Fruit fly (Drosophila melanogaster) whole organism, embryonic: ENCODE data around the gene His3.3A.

Source experiments
- Asciz ChIP-seq: fragments of 200-800 bp; sonication (Bioruptor generic); optimal IDR thresholded peaks from 2 replicates; lab custom pipeline; 2017; ENCODE audit warnings: missing biosample characterization, mild to moderate bottlenecking, missing genetic modification characterization, missing genetic modification reagents
- BtbVII ChIP-seq: fragments of 200-800 bp; sonication (Bioruptor generic); optimal IDR thresholded peaks from 3 replicates; lab custom pipeline; 2017; ENCODE audit warnings: missing biosample characterization, mild to moderate bottlenecking, missing genetic modification characterization
- CG10366 ChIP-seq: fragments of 200-800 bp; sonication (Bioruptor generic); IDR thresholded peaks from 2 replicates; pipeline ENCODE4 v1.3.6; 2022; ENCODE audit warnings: missing biosample characterization, missing genetic modification characterization
- CG10543 ChIP-seq: fragments of 200-800 bp; sonication (Bioruptor generic); optimal IDR thresholded peaks from 3 replicates; lab custom pipeline; 2017; ENCODE audit warnings: missing biosample characterization, mild to moderate bottlenecking, missing genetic modification characterization, moderate library complexity
- CG12236 ChIP-seq: fragments of 200-800 bp; sonication (Bioruptor generic); optimal IDR thresholded peaks from 2 replicates; lab custom pipeline; 2016; ENCODE audit warnings: missing biosample characterization, missing genetic modification characterization
- CG13296 ChIP-seq: fragments of 200-800 bp; sonication (Bioruptor generic); optimal IDR thresholded peaks from 3 replicates; lab custom pipeline; 2018; ENCODE audit warnings: missing biosample characterization, mild to moderate bottlenecking, missing genetic modification characterization
- CG17186 ChIP-seq: fragments of 200-800 bp; sonication (Bioruptor generic); optimal IDR thresholded peaks from 3 replicates; lab custom pipeline; 2017; ENCODE audit warnings: missing biosample characterization, missing genetic modification reagents, missing genetic modification characterization
- CG17802 ChIP-seq: fragments of 200-800 bp; sonication (Bioruptor generic); optimal IDR thresholded peaks from 2 replicates; lab custom pipeline; 2018; ENCODE audit warnings: missing biosample characterization, mild to moderate bottlenecking, missing genetic modification characterization, moderate library complexity
- CG17829 ChIP-seq: fragments of 200-800 bp; optimal IDR thresholded peaks from 2 replicates; lab custom pipeline; 2019; ENCODE audit warnings: missing biosample characterization, mild to moderate bottlenecking, missing genetic modification characterization, moderate library complexity
- CG2199 ChIP-seq: fragments of 200-800 bp; sonication (Bioruptor generic); IDR thresholded peaks from 3 replicates; pipeline ENCODE4 v1.3.6; 2022; ENCODE audit warnings: missing biosample characterization, missing genetic modification characterization
- CG33213 ChIP-seq: fragments of 200-800 bp; sonication (Bioruptor generic); optimal IDR thresholded peaks from 3 replicates; lab custom pipeline; 2016; ENCODE audit warnings: missing biosample characterization, missing genetic modification characterization
- CG3726 ChIP-seq: fragments of 200-800 bp; sonication (Bioruptor generic); IDR thresholded peaks from 3 replicates; pipeline ENCODE4, ENCODE4 v1.3.6; 2022; ENCODE audit warnings: missing biosample characterization, missing genetic modification characterization
- CG3995 ChIP-seq: fragments of 200-800 bp; sonication (Bioruptor generic); optimal IDR thresholded peaks from 3 replicates; lab custom pipeline; 2016; ENCODE audit warnings: missing biosample characterization, missing genetic modification characterization
- CG4707 ChIP-seq: fragments of 200-800 bp; sonication (Bioruptor generic); optimal IDR thresholded peaks from 2 replicates; lab custom pipeline; 2018; ENCODE audit warnings: missing biosample characterization, mild to moderate bottlenecking, missing genetic modification characterization, moderate library complexity
- CG6175 ChIP-seq: fragments of 200-800 bp; sonication (Bioruptor generic); IDR thresholded peaks from 3 replicates; pipeline ENCODE4 v1.3.6; 2022; ENCODE audit warnings: missing biosample characterization, missing genetic modification characterization
- CG6254 ChIP-seq: fragments of 200-800 bp; sonication (Bioruptor generic); optimal IDR thresholded peaks from 3 replicates; lab custom pipeline; 2017; ENCODE audit warnings: mild to moderate bottlenecking, missing biosample characterization, missing genetic modification reagents, missing genetic modification characterization
- CG6689 ChIP-seq: fragments of 200-800 bp; sonication (Bioruptor generic); IDR thresholded peaks from 2 replicates; pipeline ENCODE4 v1.3.6; 2022; ENCODE audit warnings: missing biosample characterization, missing genetic modification characterization
- CG6765 ChIP-seq: fragments of 200-800 bp; sonication (Bioruptor generic); optimal IDR thresholded peaks from 3 replicates; lab custom pipeline; 2017; ENCODE audit warnings: missing biosample characterization, mild to moderate bottlenecking, missing genetic modification characterization
- CG7963 ChIP-seq: fragments of 200-800 bp; sonication (Bioruptor generic); IDR thresholded peaks from 3 replicates; pipeline ENCODE4 v1.3.6; 2022; ENCODE audit warnings: missing biosample characterization, missing genetic modification characterization; ENCODE audit not compliant: partially characterized antibody
- CG8765 ChIP-seq: fragments of 200-800 bp; sonication (Bioruptor generic); IDR thresholded peaks from 2 replicates; pipeline ENCODE4 v1.3.6; 2022; ENCODE audit warnings: missing biosample characterization, missing genetic modification characterization
- CG9932 ChIP-seq: fragments of 200-800 bp; sonication (Bioruptor generic); IDR thresholded peaks from 2 replicates; pipeline ENCODE4 v1.3.6; 2022; ENCODE audit warnings: missing biosample characterization, missing genetic modification characterization
- Dbx ChIP-seq: fragments of 200-800 bp; sonication (Bioruptor generic); IDR thresholded peaks from 3 replicates; pipeline ENCODE4 v1.3.6; 2022; ENCODE audit warnings: missing biosample characterization, missing genetic modification characterization
- H2.0 ChIP-seq: fragments of 200-800 bp; sonication (Bioruptor generic); IDR thresholded peaks from 2 replicates; pipeline ENCODE4 v1.3.6; 2022; ENCODE audit warnings: missing biosample characterization, missing genetic modification characterization
- Hmr ChIP-seq: fragments of 200-800 bp; sonication (Bioruptor generic); optimal IDR thresholded peaks from 3 replicates; lab custom pipeline; 2017; ENCODE audit warnings: mild to moderate bottlenecking, missing biosample characterization, missing genetic modification reagents, missing genetic modification characterization
- Mes4 ChIP-seq: fragments of 200-800 bp; sonication (Bioruptor generic); optimal IDR thresholded peaks from 2 replicates; lab custom pipeline; 2016; ENCODE audit warnings: missing biosample characterization, missing genetic modification characterization
- Mrtf ChIP-seq: fragments of 200-800 bp; sonication (Bioruptor generic); IDR thresholded peaks from 3 replicates; pipeline ENCODE4 v1.3.6; 2022; ENCODE audit warnings: missing biosample characterization, missing genetic modification characterization
- Nf-YC ChIP-seq: fragments of 200-800 bp; optimal IDR thresholded peaks from 3 replicates; lab custom pipeline; 2019; ENCODE audit warnings: missing biosample characterization, mild to moderate bottlenecking, missing genetic modification characterization, moderate library complexity
- Taf1 ChIP-seq: fragments of 200-800 bp; sonication (Bioruptor generic); IDR thresholded peaks from 2 replicates; pipeline ENCODE4 v1.3.6; 2022; ENCODE audit warnings: missing biosample characterization, missing genetic modification characterization
- Xrp1 ChIP-seq: fragments of 200-800 bp; sonication (Bioruptor generic); IDR thresholded peaks from 2 replicates; pipeline ENCODE4 v1.3.6; 2022; ENCODE audit warnings: missing biosample characterization, missing genetic modification characterization
- aop ChIP-seq: fragments of 200-800 bp; sonication (Bioruptor generic); IDR thresholded peaks from 2 replicates; pipeline ENCODE4 v1.3.6; 2022; ENCODE audit warnings: missing biosample characterization, missing genetic modification characterization
- bsh ChIP-seq, 2 experiments: fragments of 200-800 bp; sonication (Bioruptor generic); optimal IDR thresholded peaks; 2 replicates each; lab custom pipeline; 2017 to 2018; ENCODE audit warnings: mild to moderate bottlenecking in 2 of 2, missing biosample characterization in 2 of 2, missing genetic modification characterization in 2 of 2, moderate library complexity in 1 of 2
- cg ChIP-seq: fragments of 200-800 bp; sonication (Bioruptor generic); optimal IDR thresholded peaks from 3 replicates; lab custom pipeline; 2019; ENCODE audit warnings: missing biosample characterization, mild to moderate bottlenecking, missing genetic modification characterization, moderate library complexity
- chinmo ChIP-seq: fragments of 200-800 bp; sonication (Bioruptor generic); IDR thresholded peaks from 4 replicates; pipeline ENCODE4 v1.3.6; 2022; ENCODE audit warnings: missing biosample characterization, missing genetic modification characterization; ENCODE audit not compliant: partially characterized antibody
- ci ChIP-seq: fragments of 200-800 bp; sonication (Bioruptor generic); IDR thresholded peaks from 3 replicates; pipeline ENCODE4 v1.3.6; 2022; ENCODE audit warnings: missing biosample characterization, missing genetic modification characterization
- esg ChIP-seq: fragments of 200-800 bp; sonication (Bioruptor generic); conservative IDR thresholded peaks from 2 replicates; pipeline ENCODE4 v1.3.6; 2022; ENCODE audit warnings: missing biosample characterization, missing genetic modification characterization
- eve ChIP-seq, 2 experiments: fragments of >200 bp; optimal IDR thresholded peaks; 2 replicates each; lab custom pipeline; 2017; ENCODE audit warnings: missing biosample characterization in 2 of 2, missing genetic modification characterization in 2 of 2
- ewg ChIP-seq: fragments of 200-800 bp; sonication (Bioruptor generic); optimal IDR thresholded peaks from 3 replicates; lab custom pipeline; 2017; ENCODE audit warnings: mild to moderate bottlenecking, missing biosample characterization, missing genetic modification reagents, missing genetic modification characterization
- grau ChIP-seq: fragments of 200-800 bp; optimal IDR thresholded peaks from 3 replicates; lab custom pipeline; 2019; ENCODE audit warnings: missing biosample characterization, mild to moderate bottlenecking, missing genetic modification characterization, moderate library complexity
- jigr1 ChIP-seq: fragments of 200-800 bp; sonication (Bioruptor generic); IDR thresholded peaks from 3 replicates; pipeline ENCODE4 v1.3.6; 2022; ENCODE audit warnings: missing biosample characterization, missing genetic modification characterization
- pfk ChIP-seq: fragments of 200-800 bp; sonication (Bioruptor generic); optimal IDR thresholded peaks from 2 replicates; lab custom pipeline; 2018; ENCODE audit warnings: missing biosample characterization, mild to moderate bottlenecking, missing genetic modification characterization, moderate library complexity
- pita ChIP-seq: fragments of 200-800 bp; sonication (Bioruptor generic); optimal IDR thresholded peaks from 2 replicates; lab custom pipeline; 2017; ENCODE audit warnings: missing biosample characterization, mild to moderate bottlenecking, missing genetic modification characterization
- pnt ChIP-seq: fragments of 200-800 bp; sonication (Bioruptor generic); optimal IDR thresholded peaks from 3 replicates; lab custom pipeline; 2016; ENCODE audit warnings: missing biosample characterization, missing genetic modification characterization
- row ChIP-seq: fragments of 200-800 bp; sonication (Bioruptor generic); IDR thresholded peaks from 3 replicates; pipeline ENCODE4 v1.3.6; 2022; ENCODE audit warnings: missing biosample characterization, missing genetic modification characterization
- sd ChIP-seq: fragments of 200-800 bp; sonication (Bioruptor generic); optimal IDR thresholded peaks from 3 replicates; lab custom pipeline; 2018; ENCODE audit warnings: missing biosample characterization, mild to moderate bottlenecking, missing genetic modification characterization, moderate library complexity
- tgo ChIP-seq: fragments of 200-800 bp; sonication (Bioruptor generic); IDR thresholded peaks from 3 replicates; pipeline ENCODE4 v1.3.6; 2022; ENCODE audit warnings: missing biosample characterization, missing genetic modification characterization
- trh ChIP-seq: fragments of 200-800 bp; sonication (Bioruptor generic); optimal IDR thresholded peaks from 2 replicates; lab custom pipeline; 2016; ENCODE audit warnings: missing biosample characterization, missing genetic modification characterization
- tup ChIP-seq: fragments of 200-800 bp; sonication (Bioruptor generic); optimal IDR thresholded peaks from 2 replicates; lab custom pipeline; 2016; ENCODE audit warnings: missing biosample characterization, mild to moderate bottlenecking, missing genetic modification characterization, moderate library complexity
- unc-4 ChIP-seq: fragments of 200-800 bp; sonication (Bioruptor generic); IDR thresholded peaks from 2 replicates; pipeline ENCODE4 v1.3.6; 2022; ENCODE audit warnings: missing biosample characterization, missing genetic modification characterization; ENCODE audit not compliant: partially characterized antibody
- wor ChIP-seq: fragments of 200-800 bp; sonication (Bioruptor generic); IDR thresholded peaks from 2 replicates; pipeline ENCODE4 v1.3.6; 2022; ENCODE audit warnings: missing biosample characterization, missing genetic modification characterization
- zen ChIP-seq: fragments of 200-800 bp; sonication (Bioruptor generic); optimal IDR thresholded peaks from 3 replicates; lab custom pipeline; 2018; ENCODE audit warnings: missing biosample characterization, mild to moderate bottlenecking, missing genetic modification characterization, moderate library complexity

His3.3A gene

dm6 chr2L:5043495-5044146 lies 11.2 kb upstream of the His3.3A start (continued):
- TF ChIP-seq tup (GFP tag; lab: Kevin White, UChicago) (no peak), row (peak; percentile 50), Taf1 (GFP tag; lab: Robert Waterston, UW) (0 out of 2 replicates have a peak, but pooled peaks have one; percentile 18), CG7963 (no peak), Asciz (GFP tag; lab: Kevin White, UChicago) (peak; percentile 2), pnt (GFP tag; lab: Kevin White, UChicago) (peak; percentile 1), CG17186 (GFP tag; lab: Kevin White, UChicago) (no peak), bsh (GFP tag; optimal IDR thresholded peaks at IDR 0.05; lab: Kevin White, UChicago) (peak; percentile 17 to 33), sd (tag; lab: Kevin White, UChicago) (peak; percentile 60), Nf-YC (tag; lab: Kevin White, UChicago) (peak; percentile 14), wor (GFP tag; lab: Robert Waterston, UW) (no peak), tgo (peak; percentile 49; the same call in 2 of the 3 replicates), eve (GFP tag; optimal IDR thresholded peaks at IDR 0.05; lab: Kevin White, UChicago) (no peak), Mes4 (GFP tag; lab: Kevin White, UChicago) (no peak), unc-4 (GFP tag; lab: Robert Waterston, UW) (no peak), grau (tag; lab: Kevin White, UChicago) (peak; percentile 32), Hmr (GFP tag; lab: Kevin White, UChicago) (peak; percentile 40), BtbVII (GFP tag; lab: Kevin White, UChicago) (peak; percentile 49), aop (GFP tag; lab: Robert Waterston, UW) (no peak), CG33213 (GFP tag; lab: Kevin White, UChicago) (no peak), CG10366 (peak; percentile 32; the same call in 1 of the 2 replicates), CG6175 (GFP tag; lab: Robert Waterston, UW) (no peak), Dbx (GFP tag; lab: Robert Waterston, UW) (no peak), ci (GFP tag; lab: Robert Waterston, UW) (peak; percentile 56), jigr1 (no peak), CG17802 (no peak), CG3726 (no peak), Xrp1 (peak; percentile 44; the same call in 1 of the 2 replicates), CG13296 (peak; percentile 7), CG8765 (GFP tag; lab: Robert Waterston, UW) (no peak), CG10543 (no peak), Mrtf (GFP tag; lab: Robert Waterston, UW) (no peak), pita (GFP tag; lab: Kevin White, UChicago) (no peak), trh (GFP tag; lab: Kevin White, UChicago) (no peak), chinmo (GFP tag; lab: Robert Waterston, UW) (0 out of 4 replicates have a peak, but pooled peaks have one; percentile 40), ewg (peak; percentile 37), H2.0 (GFP tag; lab: Robert Waterston, UW) (0 out of 2 replicates have a peak, but pooled peaks have one; percentile 23), cg (GFP tag; lab: Kevin White, UChicago) (peak; percentile 87), pfk (GFP tag; lab: Kevin White, UChicago) (no peak), CG6689 (GFP tag; lab: Robert Waterston, UW) (0 out of 2 replicates have a peak, but pooled peaks have one; percentile 26), zen (tag; lab: Kevin White, UChicago) (no peak), CG3995 (GFP tag; lab: Kevin White, UChicago) (no peak), CG12236 (GFP tag; lab: Kevin White, UChicago) (no peak), CG17829 (tag; lab: Kevin White, UChicago) (no peak), CG2199 (GFP tag; lab: Robert Waterston, UW) (no peak), CG4707 (GFP tag; lab: Kevin White, UChicago) (no peak), esg (GFP tag; lab: Robert Waterston, UW) (no peak), CG6254 (GFP tag; lab: Kevin White, UChicago) (no peak), CG6765 (no peak), CG9932 (GFP tag; lab: Robert Waterston, UW) (peak; percentile 61)
